Fruit fly (Drosophila melanogaster) whole organism, embryonic: ENCODE data around the gene CG5674.
A peak's percentile ranks its signal among the peaks of the same experiment; 100 is the strongest.

Source experiments
- Ada2b ChIP-seq: fragments of 200-800 bp; sonication (Bioruptor generic); IDR thresholded peaks from 2 replicates; pipeline ENCODE4 v1.3.6; 2022; ENCODE audit warnings: missing biosample characterization, missing genetic modification characterization
- Atf-2 ChIP-seq: fragments of 200-800 bp; sonication (Bioruptor generic); optimal IDR thresholded peaks from 2 replicates; lab custom pipeline; 2016; ENCODE audit warnings: missing biosample characterization, missing genetic modification characterization
- B-H2 ChIP-seq: fragments of 200-800 bp; sonication (Bioruptor generic); optimal IDR thresholded peaks from 2 replicates; lab custom pipeline; 2018; ENCODE audit warnings: missing biosample characterization, mild to moderate bottlenecking, missing genetic modification characterization
- Bdp1 ChIP-seq: fragments of 200-800 bp; sonication (Bioruptor generic); optimal IDR thresholded peaks from 3 replicates; lab custom pipeline; 2016; ENCODE audit warnings: missing biosample characterization, missing genetic modification characterization
- C15 ChIP-seq: fragments of 200-800 bp; sonication (Bioruptor generic); IDR thresholded peaks from 3 replicates; pipeline ENCODE4 v1.3.6; 2022; ENCODE audit warnings: missing biosample characterization, missing genetic modification characterization
- CG10565 ChIP-seq: fragments of 200-800 bp; sonication (Bioruptor generic); optimal IDR thresholded peaks from 3 replicates; lab custom pipeline; 2016; ENCODE audit warnings: missing biosample characterization, mild to moderate bottlenecking, missing genetic modification characterization
- CG11398 ChIP-seq: fragments of 200-800 bp; sonication (Bioruptor generic); optimal IDR thresholded peaks from 2 replicates; lab custom pipeline; 2016; ENCODE audit warnings: missing biosample characterization, missing genetic modification characterization
- CG14050 ChIP-seq: fragments of 200-800 bp; sonication (Bioruptor generic); IDR thresholded peaks from 3 replicates; pipeline ENCODE4 v1.3.6; 2022; ENCODE audit warnings: missing biosample characterization, missing genetic modification characterization
- CG14441 ChIP-seq: fragments of 200-800 bp; sonication (Bioruptor generic); IDR thresholded peaks from 2 replicates; pipeline ENCODE4 v1.3.6; 2022; ENCODE audit warnings: missing biosample characterization, missing genetic modification characterization
- CG14860 ChIP-seq: fragments of 200-800 bp; sonication (Bioruptor generic); IDR thresholded peaks from 3 replicates; pipeline ENCODE4 v1.3.6; 2022; ENCODE audit warnings: missing biosample characterization, missing genetic modification characterization; ENCODE audit not compliant: partially characterized antibody
- CG1792 ChIP-seq: fragments of 200-800 bp; sonication (Bioruptor generic); optimal IDR thresholded peaks from 2 replicates; lab custom pipeline; 2016; ENCODE audit warnings: missing biosample characterization, missing genetic modification characterization
- CG30403 ChIP-seq: fragments of 200-800 bp; sonication (Bioruptor generic); optimal IDR thresholded peaks from 3 replicates; lab custom pipeline; 2016; ENCODE audit warnings: missing biosample characterization, missing genetic modification characterization
- CG31224 ChIP-seq: fragments of 200-800 bp; sonication (Bioruptor generic); IDR thresholded peaks from 2 replicates; pipeline ENCODE4 v1.3.6; 2022; ENCODE audit warnings: missing biosample characterization, missing genetic modification characterization
- CG3726 ChIP-seq: fragments of 200-800 bp; sonication (Bioruptor generic); IDR thresholded peaks from 3 replicates; pipeline ENCODE4, ENCODE4 v1.3.6; 2022; ENCODE audit warnings: missing biosample characterization, missing genetic modification characterization
- CG4328 ChIP-seq: fragments of 200-800 bp; sonication (Bioruptor generic); optimal IDR thresholded peaks from 3 replicates; lab custom pipeline; 2017; ENCODE audit warnings: missing biosample characterization, missing genetic modification reagents, missing genetic modification characterization
- CG7963 ChIP-seq: fragments of 200-800 bp; sonication (Bioruptor generic); IDR thresholded peaks from 3 replicates; pipeline ENCODE4 v1.3.6; 2022; ENCODE audit warnings: missing biosample characterization, missing genetic modification characterization; ENCODE audit not compliant: partially characterized antibody
- CG9797 ChIP-seq: fragments of 200-800 bp; sonication (Bioruptor generic); optimal IDR thresholded peaks from 3 replicates; lab custom pipeline; 2018; ENCODE audit warnings: missing biosample characterization, mild to moderate bottlenecking, missing genetic modification characterization
- Dek ChIP-seq: fragments of 200-800 bp; sonication (Bioruptor generic); optimal IDR thresholded peaks from 3 replicates; lab custom pipeline; 2019; ENCODE audit warnings: missing biosample characterization, mild to moderate bottlenecking, missing genetic modification characterization, moderate library complexity
- Dll ChIP-seq: fragments of 200-800 bp; sonication (Bioruptor generic); IDR thresholded peaks from 4 replicates; pipeline ENCODE4 v1.3.6; 2022; ENCODE audit warnings: missing biosample characterization, missing genetic modification characterization; ENCODE audit not compliant: partially characterized antibody
- Elba2 ChIP-seq: fragments of 200-800 bp; sonication (Bioruptor generic); optimal IDR thresholded peaks from 3 replicates; lab custom pipeline; 2016; ENCODE audit warnings: missing biosample characterization, missing genetic modification characterization
- HLH3B ChIP-seq: fragments of 200-800 bp; sonication (Bioruptor generic); IDR thresholded peaks from 2 replicates; pipeline ENCODE4 v1.3.6; 2022; ENCODE audit warnings: missing biosample characterization, missing genetic modification characterization
- HmgD ChIP-seq: fragments of 200-800 bp; sonication (Bioruptor generic); optimal IDR thresholded peaks from 3 replicates; lab custom pipeline; 2016; ENCODE audit warnings: missing biosample characterization, missing genetic modification characterization
- Hmr ChIP-seq: fragments of 200-800 bp; sonication (Bioruptor generic); optimal IDR thresholded peaks from 3 replicates; lab custom pipeline; 2017; ENCODE audit warnings: mild to moderate bottlenecking, missing biosample characterization, missing genetic modification reagents, missing genetic modification characterization
- Meics ChIP-seq: fragments of 200-800 bp; sonication (Bioruptor generic); optimal IDR thresholded peaks from 2 replicates; lab custom pipeline; 2017; ENCODE audit warnings: missing biosample characterization, mild to moderate bottlenecking, missing genetic modification characterization
- Mrtf ChIP-seq: fragments of 200-800 bp; sonication (Bioruptor generic); IDR thresholded peaks from 3 replicates; pipeline ENCODE4 v1.3.6; 2022; ENCODE audit warnings: missing biosample characterization, missing genetic modification characterization
- NfI ChIP-seq: fragments of 200-800 bp; sonication (Bioruptor generic); optimal IDR thresholded peaks from 3 replicates; lab custom pipeline; 2018; ENCODE audit warnings: missing biosample characterization, mild to moderate bottlenecking, missing genetic modification characterization, moderate library complexity
- Oaz ChIP-seq: fragments of 200-800 bp; sonication (Bioruptor generic); IDR thresholded peaks from 2 replicates; pipeline ENCODE4 v1.3.6; 2022; ENCODE audit warnings: missing biosample characterization, missing genetic modification characterization
- Optix ChIP-seq: fragments of 200-800 bp; sonication (Bioruptor generic); IDR thresholded peaks from 3 replicates; pipeline ENCODE4 v1.3.6; 2022; ENCODE audit warnings: missing biosample characterization, missing genetic modification characterization
- Scr ChIP-seq: fragments of 200-800 bp; sonication (Bioruptor generic); IDR thresholded peaks from 2 replicates; pipeline ENCODE4 v1.3.6; 2022; ENCODE audit warnings: missing biosample characterization, missing genetic modification characterization; ENCODE audit not compliant: partially characterized antibody
- Sry-δ ChIP-seq: fragments of 200-800 bp; sonication (Bioruptor generic); optimal IDR thresholded peaks from 2 replicates; lab custom pipeline; 2016; ENCODE audit warnings: missing biosample characterization, missing genetic modification characterization
- Stat92E ChIP-seq, 3 experiments: fragments of >200 bp in 2 of 3; fragments of 200-800 bp in 1 of 3; sonication (Bioruptor generic) in 1 of 3; optimal IDR thresholded peaks; 2 replicates each; lab custom pipeline; 2017 to 2019; ENCODE audit warnings: missing biosample characterization in 3 of 3, missing genetic modification characterization in 3 of 3, mild to moderate bottlenecking in 1 of 3, moderate library complexity in 1 of 3
- chif ChIP-seq, 2 experiments: fragments of 200-800 bp; sonication (Bioruptor generic); optimal IDR thresholded peaks; 3 replicates each; lab custom pipeline; 2016; ENCODE audit warnings: missing biosample characterization in 2 of 2, missing genetic modification characterization in 2 of 2
- ci ChIP-seq: fragments of 200-800 bp; sonication (Bioruptor generic); IDR thresholded peaks from 3 replicates; pipeline ENCODE4 v1.3.6; 2022; ENCODE audit warnings: missing biosample characterization, missing genetic modification characterization
- fd96Cb ChIP-seq: fragments of 200-800 bp; sonication (Bioruptor generic); optimal IDR thresholded peaks from 2 replicates; lab custom pipeline; 2018; ENCODE audit warnings: missing biosample characterization, mild to moderate bottlenecking, missing genetic modification characterization, moderate library complexity
- gro ChIP-seq: fragments of 200-800 bp; sonication (Bioruptor generic); optimal IDR thresholded peaks from 2 replicates; lab custom pipeline; 2016; ENCODE audit warnings: missing biosample characterization, missing genetic modification characterization
- ham ChIP-seq: fragments of 200-800 bp; sonication (Bioruptor generic); IDR thresholded peaks from 2 replicates; pipeline ENCODE4 v1.3.6; 2022; ENCODE audit warnings: missing biosample characterization, missing genetic modification characterization
- ind ChIP-seq: fragments of 200-800 bp; sonication (Bioruptor generic); optimal IDR thresholded peaks from 3 replicates; lab custom pipeline; 2016; ENCODE audit warnings: missing biosample characterization, missing genetic modification characterization
- insv ChIP-seq, 2 experiments: fragments of 200-800 bp; sonication (Bioruptor generic); optimal IDR thresholded peaks; 3 replicates each; lab custom pipeline; 2016 to 2018; ENCODE audit warnings: missing biosample characterization in 2 of 2, missing genetic modification characterization in 2 of 2
- ken ChIP-seq: fragments of 200-800 bp; sonication (Bioruptor generic); IDR thresholded peaks from 3 replicates; pipeline ENCODE4 v1.3.6; 2022; ENCODE audit warnings: missing biosample characterization, missing genetic modification characterization
- klu ChIP-seq: fragments of 200-800 bp; sonication (Bioruptor generic); IDR thresholded peaks from 2 replicates; pipeline ENCODE4 v1.3.6; 2022; ENCODE audit warnings: missing biosample characterization, missing genetic modification characterization
- nmo ChIP-seq: fragments of 200-800 bp; sonication (Bioruptor generic); optimal IDR thresholded peaks from 2 replicates; lab custom pipeline; 2018; ENCODE audit warnings: missing biosample characterization, mild to moderate bottlenecking, missing genetic modification characterization, moderate library complexity
- peb ChIP-seq: fragments of 200-800 bp; sonication (Bioruptor generic); IDR thresholded peaks from 2 replicates; pipeline ENCODE4 v1.3.6; 2022; ENCODE audit warnings: missing biosample characterization, missing genetic modification characterization
- pho ChIP-seq: fragments of 200-800 bp; sonication (Bioruptor generic); optimal IDR thresholded peaks from 2 replicates; lab custom pipeline; 2016; ENCODE audit warnings: missing biosample characterization, missing genetic modification characterization
- psq ChIP-seq: fragments of 200-800 bp; sonication (Bioruptor generic); optimal IDR thresholded peaks from 2 replicates; lab custom pipeline; 2017; ENCODE audit warnings: missing biosample characterization, missing genetic modification characterization
- rib ChIP-seq: fragments of 200-800 bp; sonication (Bioruptor generic); IDR thresholded peaks from 2 replicates; pipeline ENCODE4 v1.3.6; 2022; ENCODE audit warnings: missing biosample characterization, missing genetic modification characterization
- sd ChIP-seq: fragments of 200-800 bp; sonication (Bioruptor generic); optimal IDR thresholded peaks from 3 replicates; lab custom pipeline; 2018; ENCODE audit warnings: missing biosample characterization, mild to moderate bottlenecking, missing genetic modification characterization, moderate library complexity
- tll ChIP-seq, 2 experiments: fragments of 200-800 bp in 1 of 2; fragments of >200 bp in 1 of 2; sonication (Bioruptor generic) in 1 of 2; optimal IDR thresholded peaks; 2 replicates each; lab custom pipeline; 2017 to 2019; ENCODE audit warnings: missing biosample characterization in 2 of 2, missing genetic modification characterization in 2 of 2, mild to moderate bottlenecking in 1 of 2, moderate library complexity in 1 of 2
- ttk ChIP-seq: fragments of 200-800 bp; sonication (Bioruptor generic); IDR thresholded peaks from 2 replicates; pipeline ENCODE4 v2.1.2; 2022; ENCODE audit warnings: missing biosample characterization, missing genetic modification characterization
- tup ChIP-seq: fragments of 200-800 bp; sonication (Bioruptor generic); optimal IDR thresholded peaks from 2 replicates; lab custom pipeline; 2016; ENCODE audit warnings: missing biosample characterization, mild to moderate bottlenecking, missing genetic modification characterization, moderate library complexity
- vfl ChIP-seq: fragments of 200-800 bp; sonication (Bioruptor generic); optimal IDR thresholded peaks from 2 replicates; lab custom pipeline; 2016; ENCODE audit warnings: missing biosample characterization, missing genetic modification characterization

Gene CG5674

DNA sequence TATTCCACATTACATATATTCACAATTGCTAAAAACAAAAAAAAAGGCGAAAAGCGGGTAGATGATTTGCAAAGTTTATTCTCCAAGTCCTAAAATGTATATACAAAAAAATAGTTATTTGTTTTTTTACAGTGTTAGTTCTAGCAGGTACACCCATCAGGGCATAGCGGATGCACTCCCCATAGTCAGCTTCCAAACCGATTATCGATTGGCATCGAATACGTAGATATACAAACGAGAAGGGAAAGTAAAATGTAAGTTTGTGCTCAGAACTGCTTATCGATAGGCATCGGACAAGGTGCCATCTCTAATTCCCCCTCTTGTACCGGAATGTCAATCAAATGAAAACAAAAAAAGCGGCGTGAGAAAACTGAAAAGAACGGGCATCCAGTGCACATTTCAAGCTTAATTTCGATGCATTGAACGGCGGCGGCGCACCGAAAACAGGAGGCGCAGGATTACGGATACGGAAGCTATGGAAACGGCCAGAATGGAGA is at the start of gene CG5674 (continued):
- TF ChIP-seq Dll (peak; percentile 84), Elba2 (GFP tag; lab: Kevin White, UChicago) (no peak), psq (peak; percentile 19), Dek (tag; lab: Kevin White, UChicago) (no peak), klu (GFP tag; lab: Robert Waterston, UW) (no peak), B-H2 (GFP tag; lab: Kevin White, UChicago) (no peak), Scr (GFP tag; lab: Robert Waterston, UW) (peak; percentile 84), Oaz (GFP tag; lab: Robert Waterston, UW) (no peak), sd (tag; lab: Kevin White, UChicago) (peak; percentile 94), CG10565 (GFP tag; lab: Kevin White, UChicago) (no peak), chif (GFP tag; optimal IDR thresholded peaks at IDR 0.05; lab: Kevin White, UChicago) (peak; percentile 47 to 64), ken (GFP tag; lab: Robert Waterston, UW) (peak; percentile 67; the same call in 2 of the 3 replicates), CG7963 (GFP tag; lab: Robert Waterston, UW) (peak; percentile 83), fd96Cb (tag; lab: Kevin White, UChicago) (peak; percentile 12), tup (GFP tag; lab: Kevin White, UChicago) (no peak), Sry-δ (peak; percentile 98), Atf-2 (GFP tag; lab: Kevin White, UChicago) (peak; percentile 24), ham (no peak), vfl (GFP tag; lab: Kevin White, UChicago) (no peak), rib (no peak), ci (peak; percentile 70; the same call in 1 of the 3 replicates), CG11398 (GFP tag; lab: Kevin White, UChicago) (no peak), CG4328 (GFP tag; lab: Kevin White, UChicago) (no peak), CG14860 (peak; percentile 65), CG30403 (GFP tag; lab: Kevin White, UChicago) (no peak), ttk (GFP tag; lab: Robert Waterston, UW) (peak; percentile 13; the same call in 1 of the 2 replicates), tll (GFP tag; optimal IDR thresholded peaks at IDR 0.05; lab: Kevin White, UChicago) (no peak), Ada2b (GFP tag; lab: Robert Waterston, UW) (peak; percentile 61), ind (GFP tag; lab: Kevin White, UChicago) (no peak), CG31224 (GFP tag; lab: Robert Waterston, UW) (peak; percentile 24; the same call in 1 of the 2 replicates), pho (peak; percentile 68), Bdp1 (GFP tag; lab: Kevin White, UChicago) (peak; percentile 12), HLH3B (0 out of 2 replicates have a peak, but pooled peaks have one; percentile 8), gro (GFP tag; lab: Kevin White, UChicago) (no peak), nmo (peak; percentile 90), Mrtf (GFP tag; lab: Robert Waterston, UW) (no peak), CG14441 (GFP tag; lab: Robert Waterston, UW) (peak; percentile 52), NfI (GFP tag; lab: Kevin White, UChicago) (peak; percentile 33), HmgD (peak; percentile 96), CG3726 (GFP tag; lab: Robert Waterston, UW) (peak; percentile 58; the same call in 1 of the 3 replicates), Hmr (GFP tag; lab: Kevin White, UChicago) (peak; percentile 71), Optix (GFP tag; lab: Robert Waterston, UW) (no peak), Stat92E (GFP tag; optimal IDR thresholded peaks at IDR 0.05; lab: Kevin White, UChicago) (no peak), peb (GFP tag; lab: Robert Waterston, UW) (no peak), insv (GFP tag; optimal IDR thresholded peaks at IDR 0.05; lab: Kevin White, UChicago) (peak in 1 of 2 experiments; percentile 12), CG9797 (GFP tag; lab: Kevin White, UChicago) (peak; percentile 34), CG14050 (GFP tag; lab: Robert Waterston, UW) (peak; percentile 23; the same call in 1 of the 3 replicates), Meics (GFP tag; lab: Kevin White, UChicago) (peak; percentile 35), CG1792 (GFP tag; lab: Kevin White, UChicago) (peak; percentile 46), C15 (GFP tag; lab: Robert Waterston, UW) (no peak)
